Worm (Caenorhabditis elegans) whole organism, early embryonic: ENCODE measurements around the gene C07G2.5.

Experiments
- B0310.2 ChIP-seq: sonication (generic microtip); optimal IDR thresholded peaks from 2 replicates; lab custom pipeline; 2016; ENCODE audit warnings: mild to moderate bottlenecking, missing genetic modification characterization, missing compliant biosample characterization
- aly-1 ChIP-seq: sonication (generic microtip); optimal IDR thresholded peaks from 2 replicates; lab custom pipeline; 2016; ENCODE audit warnings: missing genetic modification characterization, missing compliant biosample characterization
- ama-1 ChIP-seq: fragments of 150-350 bp; optimal IDR thresholded peaks from 2 replicates; lab custom pipeline; 2014
- ceh-13 ChIP-seq: fragments of 200-800 bp; sonication (Bioruptor generic); optimal IDR thresholded peaks from 2 replicates; lab custom pipeline; 2018; ENCODE audit warnings: mild to moderate bottlenecking, missing genetic modification characterization, missing compliant biosample characterization
- flt-1 ChIP-seq: fragments of 200-800 bp; sonication (Bioruptor generic); IDR thresholded peaks from 2 replicates; pipeline ENCODE4 v1.3.6; 2022; ENCODE audit warnings: missing genetic modification characterization, missing compliant biosample characterization
- hmbx-1 ChIP-seq: sonication (generic microtip); optimal IDR thresholded peaks from 2 replicates; lab custom pipeline; 2016; ENCODE audit warnings: mild to moderate bottlenecking, missing genetic modification characterization, missing compliant biosample characterization
- hmg-4 ChIP-seq: fragments of 200-800 bp; sonication (Bioruptor generic); optimal IDR thresholded peaks from 2 replicates; lab custom pipeline; 2018; ENCODE audit warnings: mild to moderate bottlenecking, missing genetic modification characterization, missing compliant biosample characterization
- hnd-1 ChIP-seq: sonication (generic microtip); optimal IDR thresholded peaks from 2 replicates; lab custom pipeline; 2016; ENCODE audit warnings: missing genetic modification characterization, missing compliant biosample characterization
- scrt-1 ChIP-seq: fragments of 200-800 bp; sonication (Bioruptor generic); IDR thresholded peaks from 2 replicates; pipeline ENCODE4 v1.3.6; 2022; ENCODE audit warnings: missing genetic modification characterization, missing compliant biosample characterization
- tra-4 ChIP-seq: sonication (generic microtip); optimal IDR thresholded peaks from 2 replicates; lab custom pipeline; 2017; ENCODE audit warnings: missing genetic modification characterization, missing compliant biosample characterization

DNA sequence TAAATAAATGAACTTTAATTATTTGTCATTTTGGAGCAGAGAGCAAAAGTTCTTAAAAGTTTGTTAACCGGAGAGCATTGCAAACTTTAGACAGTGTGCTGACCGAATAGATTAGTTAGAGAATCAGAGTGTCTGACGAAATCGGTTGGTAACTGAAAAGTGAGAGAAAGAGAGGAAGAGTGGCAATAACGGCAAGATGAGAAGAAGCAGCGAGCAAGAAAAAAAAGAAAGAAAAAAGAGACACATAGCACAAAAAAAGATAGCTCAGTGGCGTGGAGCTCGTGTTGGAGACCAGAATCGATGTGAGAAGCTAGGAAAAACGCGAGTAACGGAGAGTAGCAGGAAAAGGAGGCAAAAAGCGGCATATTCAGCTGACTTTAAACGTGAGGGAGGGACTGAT is 5.5 kb upstream of the C07G2.5 start:
- TF ChIP-seq ama-1 (lab: Kevin White, UChicago) (no peak), ceh-13 (GFP tag; lab: Kevin White, UChicago) (no peak), hnd-1 (no peak), B0310.2 (tag; lab: Kevin White, UChicago) (no peak), tra-4 (no peak), aly-1 (tag; lab: Kevin White, UChicago) (no peak), hmbx-1 (tag; lab: Kevin White, UChicago) (no peak), hmg-4 (GFP tag; lab: Kevin White, UChicago) (no peak), flt-1 (GFP tag; lab: Robert Waterston, UW) (no peak), scrt-1 (GFP tag; lab: Robert Waterston, UW) (no peak)
